Fruit fly (Drosophila melanogaster): ENCODE results near the gene Six4.

- TF ChIP-seq fkh (GFP tag; optimal IDR thresholded peaks at IDR 0.05) (no peak), CG11294 (GFP tag; IDR thresholded peaks at IDR 0.05) (no peak), CG16779 (tag; optimal IDR thresholded peaks at IDR 0.05) (no peak), Blimp-1 (GFP tag; optimal IDR thresholded peaks at IDR 0.05) (no peak), ss (GFP tag; optimal IDR thresholded peaks at IDR 0.05) (no peak), Sox15 (GFP tag; optimal IDR thresholded peaks at IDR 0.05) (no peak), net (GFP tag; optimal IDR thresholded peaks at IDR 0.05) (no peak), CG6854 (GFP tag; optimal IDR thresholded peaks at IDR 0.05) (no peak), Hr39 (GFP tag; optimal IDR thresholded peaks at IDR 0.05) (no peak), CG6808 (GFP tag; optimal IDR thresholded peaks at IDR 0.05) (no peak), CG9139 (GFP tag; optimal IDR thresholded peaks at IDR 0.05) (no peak), CG8319 (GFP tag; optimal IDR thresholded peaks at IDR 0.05) (no peak)
Observed at dm6 chr3L:20758583-20758982, 34.0 kb downstream of the Six4 start, which contains the start of gene CG43251.
